Worm (Caenorhabditis elegans) whole organism, L1 larva: Measurements from ENCODE around the gene F40F8.1.

Experiments
- aly-2 ChIP-seq: fragments of 150-350 bp; optimal IDR thresholded peaks from 2 replicates; lab custom pipeline; 2014; ENCODE audit warnings: missing biosample characterization, missing genetic modification characterization
- ama-1 ChIP-seq: fragments of 150-350 bp; optimal IDR thresholded peaks from 2 replicates; lab custom pipeline; 2014
- ceh-63 ChIP-seq: fragments of 200-800 bp; sonication (Bioruptor generic); optimal IDR thresholded peaks from 2 replicates; lab custom pipeline; 2018; ENCODE audit warnings: mild to moderate bottlenecking, missing genetic modification characterization, missing compliant biosample characterization
- ceh-90 ChIP-seq: sonication (generic microtip); optimal IDR thresholded peaks from 2 replicates; lab custom pipeline; 2016; ENCODE audit warnings: missing genetic modification characterization, missing compliant biosample characterization
- dpl-1 ChIP-seq, 3 experiments: fragments of 150-350 bp in 2 of 3; sonication (generic microtip) in 1 of 3; optimal IDR thresholded peaks; 2 replicates each; lab custom pipeline; 2014 to 2017; ENCODE audit warnings: missing biosample characterization in 3 of 3, missing genetic modification characterization in 3 of 3, missing genetic modification reagents in 3 of 3
- dsc-1 ChIP-seq: sonication (generic microtip); optimal IDR thresholded peaks from 2 replicates; lab custom pipeline; 2016; ENCODE audit warnings: mild to moderate bottlenecking, missing genetic modification characterization, missing compliant biosample characterization
- efl-1 ChIP-seq, 4 experiments: fragments of 150-350 bp; optimal IDR thresholded peaks in 3 of 4; peaks in 1 of 4; 1 replicate in 1 of 4; 2 replicates in 3 of 4; lab custom pipeline; 2014; ENCODE audit warnings: missing biosample characterization in 2 of 4, missing genetic modification characterization in 2 of 4, missing genetic modification reagents in 2 of 4
- egl-13 ChIP-seq: sonication (generic microtip); optimal IDR thresholded peaks from 2 replicates; lab custom pipeline; 2016; ENCODE audit warnings: missing genotype, missing genetic modification reagents, missing genetic modification characterization, missing compliant biosample characterization
- egl-27 ChIP-seq, 2 experiments: fragments of 150-350 bp in 1 of 2; sonication (generic microtip); optimal IDR thresholded peaks; 3 replicates each; lab custom pipeline; 2017 to 2018; ENCODE audit warnings: missing biosample characterization in 2 of 2, missing genetic modification characterization in 2 of 2, missing genetic modification reagents in 2 of 2
- elt-3 ChIP-seq, 6 experiments: fragments of 150-350 bp in 1 of 6; sonication (generic microtip); optimal IDR thresholded peaks; 2 replicates each; lab custom pipeline; 2017 to 2018; ENCODE audit warnings: missing biosample characterization in 6 of 6, missing genetic modification characterization in 6 of 6, inconsistent platforms in 1 of 6
- ets-5 ChIP-seq: fragments of 200-800 bp; sonication (Bioruptor generic); IDR thresholded peaks from 2 replicates; pipeline ENCODE4 v1.3.6; 2022; ENCODE audit warnings: missing genetic modification characterization, missing compliant biosample characterization
- fkh-10 ChIP-seq: sonication (generic microtip); optimal IDR thresholded peaks from 2 replicates; lab custom pipeline; 2017; ENCODE audit warnings: missing biosample characterization, missing genetic modification reagents, missing genetic modification characterization
- fos-1 ChIP-seq: fragments of 150-350 bp; optimal IDR thresholded peaks from 2 replicates; lab custom pipeline; 2014; ENCODE audit warnings: missing biosample characterization, missing genetic modification characterization
- irx-1 ChIP-seq: sonication (generic microtip); optimal IDR thresholded peaks from 2 replicates; lab custom pipeline; 2016; ENCODE audit warnings: missing genetic modification characterization, missing compliant biosample characterization
- isw-1 ChIP-seq: fragments of 200-800 bp; sonication (Bioruptor generic); IDR thresholded peaks from 2 replicates; pipeline ENCODE4 v1.3.6; 2022; ENCODE audit warnings: missing genetic modification characterization, missing compliant biosample characterization
- lin-13 ChIP-seq: fragments of 150-350 bp; optimal IDR thresholded peaks from 2 replicates; lab custom pipeline; 2014; ENCODE audit warnings: missing biosample characterization, missing genetic modification reagents, missing genetic modification characterization
- mab-9 ChIP-seq: fragments of 200-800 bp; sonication (Bioruptor generic); IDR thresholded peaks from 2 replicates; pipeline ENCODE4 v1.3.6; 2022; ENCODE audit warnings: missing genetic modification reagents, missing genetic modification characterization, missing compliant biosample characterization
- mef-2 ChIP-seq: fragments of 150-350 bp; optimal IDR thresholded peaks from 2 replicates; lab custom pipeline; 2014; ENCODE audit warnings: missing biosample characterization, missing genetic modification characterization
- mep-1 ChIP-seq: fragments of 150-350 bp; optimal IDR thresholded peaks from 2 replicates; lab custom pipeline; 2014; ENCODE audit warnings: missing biosample characterization, missing genetic modification characterization
- nhr-20 ChIP-seq: sonication (generic microtip); optimal IDR thresholded peaks from 2 replicates; lab custom pipeline; 2016; ENCODE audit warnings: mild to moderate bottlenecking, missing genetic modification characterization, missing compliant biosample characterization
- nhr-237 ChIP-seq: fragments of 150-350 bp; optimal IDR thresholded peaks from 2 replicates; lab custom pipeline; 2014; ENCODE audit warnings: missing biosample characterization, missing genetic modification characterization
- nhr-71 ChIP-seq: sonication (generic microtip); optimal IDR thresholded peaks from 2 replicates; lab custom pipeline; 2016; ENCODE audit warnings: mild to moderate bottlenecking, missing genetic modification characterization, moderate library complexity, missing compliant biosample characterization
- nhr-76 ChIP-seq: sonication (generic microtip); optimal IDR thresholded peaks from 2 replicates; lab custom pipeline; 2017; ENCODE audit warnings: missing biosample characterization, missing genetic modification characterization
- nhr-90 ChIP-seq: sonication (generic microtip); optimal IDR thresholded peaks from 2 replicates; lab custom pipeline; 2016; ENCODE audit warnings: mild to moderate bottlenecking, missing genetic modification characterization, missing compliant biosample characterization; ENCODE audit not compliant: poor library complexity
- pax-3 ChIP-seq: fragments of 200-800 bp; sonication (Bioruptor generic); optimal IDR thresholded peaks from 2 replicates; lab custom pipeline; 2018; ENCODE audit warnings: mild to moderate bottlenecking, missing genetic modification characterization, moderate library complexity, missing compliant biosample characterization
- pqm-1 ChIP-seq: sonication (generic microtip); optimal IDR thresholded peaks from 3 replicates; lab custom pipeline; 2017; ENCODE audit warnings: missing biosample characterization, missing genetic modification characterization
- rnt-1 ChIP-seq: sonication (generic microtip); optimal IDR thresholded peaks from 2 replicates; lab custom pipeline; 2016; ENCODE audit warnings: mild to moderate bottlenecking, missing genetic modification characterization, moderate library complexity, missing compliant biosample characterization
- skn-1 ChIP-seq: fragments of 150-350 bp; optimal IDR thresholded peaks from 2 replicates; lab custom pipeline; 2014; ENCODE audit warnings: missing biosample characterization, missing genetic modification characterization
- snpc-4 ChIP-seq: fragments of 150-350 bp; optimal IDR thresholded peaks from 2 replicates; lab custom pipeline; 2014; ENCODE audit warnings: missing biosample characterization, missing genetic modification characterization
- sox-4 ChIP-seq: sonication (generic microtip); optimal IDR thresholded peaks from 2 replicates; lab custom pipeline; 2016; ENCODE audit warnings: missing genetic modification characterization, missing compliant biosample characterization
- sup-37 ChIP-seq: fragments of 200-800 bp; sonication (Bioruptor generic); optimal IDR thresholded peaks from 2 replicates; lab custom pipeline; 2018; ENCODE audit warnings: mild to moderate bottlenecking, missing genetic modification characterization, missing compliant biosample characterization
- swsn-7 ChIP-seq: sonication (generic microtip); optimal IDR thresholded peaks from 2 replicates; lab custom pipeline; 2016; ENCODE audit warnings: missing genetic modification characterization, missing compliant biosample characterization
- tlp-1 ChIP-seq: fragments of 150-350 bp; optimal IDR thresholded peaks from 2 replicates; lab custom pipeline; 2014; ENCODE audit warnings: missing biosample characterization, missing genetic modification characterization
- unc-30 ChIP-seq: sonication (generic microtip); optimal IDR thresholded peaks from 2 replicates; lab custom pipeline; 2017; ENCODE audit warnings: missing biosample characterization, missing genetic modification characterization
- unc-86 ChIP-seq: sonication (generic microtip); optimal IDR thresholded peaks from 2 replicates; lab custom pipeline; 2016; ENCODE audit warnings: missing genetic modification characterization, missing compliant biosample characterization
- unc-98 ChIP-seq: fragments of 200-800 bp; sonication (Bioruptor generic); IDR thresholded peaks from 2 replicates; pipeline ENCODE4 v1.3.6; 2022; ENCODE audit warnings: missing genetic modification characterization, missing compliant biosample characterization
- vab-15 ChIP-seq: sonication (generic microtip); optimal IDR thresholded peaks from 2 replicates; lab custom pipeline; 2017; ENCODE audit warnings: missing genotype, mild to moderate bottlenecking, missing genetic modification characterization, missing compliant biosample characterization
- zip-4 ChIP-seq: fragments of 200-800 bp; sonication (Bioruptor generic); optimal IDR thresholded peaks from 2 replicates; lab custom pipeline; 2018; ENCODE audit warnings: mild to moderate bottlenecking, missing genetic modification characterization, moderate library complexity, missing compliant biosample characterization
- ztf-4 ChIP-seq: fragments of 150-350 bp; optimal IDR thresholded peaks from 2 replicates; lab custom pipeline; 2014; ENCODE audit warnings: missing biosample characterization, missing genetic modification characterization

F40F8.1 gene

ce11 chrII:11167039-11167438 lies 39.6 kb downstream of the F40F8.1 start (continued):
- TF ChIP-seq ceh-63 (no peak), mab-9 (GFP tag; lab: Robert Waterston, UW) (no peak), mep-1 (tag; lab: Kevin White, UChicago) (peak; percentile 18), snpc-4 (peak; percentile 99), ets-5 (no peak), fos-1 (tag; lab: Kevin White, UChicago) (peak; percentile 61), dsc-1 (tag; lab: Kevin White, UChicago) (peak; percentile 90), ztf-4 (tag; lab: Kevin White, UChicago) (no peak), aly-2 (tag; lab: Kevin White, UChicago) (peak; percentile 58), irx-1 (tag; lab: Kevin White, UChicago) (peak; percentile 43), vab-15 (tag; lab: Kevin White, UChicago) (no peak), sup-37 (GFP tag; lab: Kevin White, UChicago) (peak; percentile 80), ceh-90 (tag; lab: Kevin White, UChicago) (no peak), sox-4 (no peak), unc-30 (tag; lab: Kevin White, UChicago) (no peak), nhr-90 (tag; lab: Kevin White, UChicago) (peak; percentile 92)

- no peak for TF ChIP-seq fkh-10
- TF ChIP-seq unc-98 (GFP tag; lab: Robert Waterston, UW), result no peak
- TF ChIP-seq nhr-237 (tag; lab: Kevin White, UChicago), result no peak
- no peak for TF ChIP-seq tlp-1
- no peak for TF ChIP-seq pqm-1
- no peak for TF ChIP-seq nhr-20 (tag; lab: Kevin White, UChicago)
- TF ChIP-seq nhr-71, result no peak
- no peak for TF ChIP-seq isw-1 (GFP tag; lab: Robert Waterston, UW)
- no peak for TF ChIP-seq sup-37 (GFP tag; lab: Kevin White, UChicago)
- TF ChIP-seq unc-86, result no peak
- TF ChIP-seq egl-13 (tag; lab: Kevin White, UChicago), result no peak
- no peak for TF ChIP-seq swsn-7 (tag; lab: Kevin White, UChicago)
- no peak for TF ChIP-seq egl-27 (tag; optimal IDR thresholded peaks at IDR 0.05; lab: Kevin White, UChicago)
- TF ChIP-seq lin-13 (GFP tag; lab: Kevin White, UChicago), result no peak
- TF ChIP-seq elt-3 (tag; optimal IDR thresholded peaks at IDR 0.05; lab: Kevin White, UChicago), result no peak
- TF ChIP-seq pax-3 (tag; lab: Kevin White, UChicago), result no peak
- TF ChIP-seq ceh-90 (tag; lab: Kevin White, UChicago), result no peak
- no peak for TF ChIP-seq mef-2 (tag; lab: Kevin White, UChicago)
- TF ChIP-seq nhr-76 (tag; lab: Kevin White, UChicago), result no peak
- no peak for TF ChIP-seq ama-1 (lab: Kevin White, UChicago)
These were observed 47.9 kb downstream of the F40F8.1 start for ce11 chrII:11175347-11175746.

ce11 chrII:11176441-11176840 lies 49.0 kb downstream of the F40F8.1 start:
- no peak for TF ChIP-seq isw-1 (GFP tag; lab: Robert Waterston, UW)
- peak in 1 of 3 experiments; percentile 3 for TF ChIP-seq dpl-1 (GFP tag; optimal IDR thresholded peaks at IDR 0.05; lab: Kevin White, UChicago)
- TF ChIP-seq nhr-71, result peak; percentile 15
- peak; percentile 1 for TF ChIP-seq skn-1
- no peak for TF ChIP-seq zip-4 (GFP tag; lab: Kevin White, UChicago)
- peak; percentile 10 for TF ChIP-seq ceh-90 (tag; lab: Kevin White, UChicago)
- TF ChIP-seq efl-1 (optimal IDR thresholded peaks at IDR 0.05; lab: Kevin White, UChicago), result no peak
- TF ChIP-seq efl-1 (GFP tag; optimal IDR thresholded peaks at IDR 0.05 in 1 of 2; lab: Kevin White, UChicago), result peak in 1 of 2 experiments; percentile 73
- peak; percentile 49 for TF ChIP-seq rnt-1 (tag; lab: Kevin White, UChicago)
